Worm (Caenorhabditis elegans) whole organism, L4/young adult: ENCODE data around the gene R09A8.5.

Source experiments
- dao-5 ChIP-seq: sonication (generic microtip); optimal IDR thresholded peaks from 2 replicates; lab custom pipeline; 2016; ENCODE audit warnings: missing genotype, missing genetic modification characterization, moderate library complexity, missing compliant biosample characterization
- him-1 ChIP-seq: sonication (generic microtip); optimal IDR thresholded peaks from 2 replicates; lab custom pipeline; 2016; ENCODE audit warnings: missing genotype, missing genetic modification reagents, missing genetic modification characterization, missing compliant biosample characterization

- TF ChIP-seq dao-5 (no peak), him-1 (no peak)
These were observed 31.4 kb upstream of the R09A8.5 start for ce11 chrX:12671638-12672290.
